Worm (Caenorhabditis elegans) whole organism, L3 larva: ENCODE results near the gene nlp-14.

Source experiments
- R02D3.7 ChIP-seq: fragments of 150-350 bp; optimal IDR thresholded peaks from 2 replicates; lab custom pipeline; 2014; ENCODE audit warnings: missing biosample characterization, missing genetic modification characterization
- aly-2 ChIP-seq: fragments of 150-350 bp; optimal IDR thresholded peaks from 2 replicates; lab custom pipeline; 2014; ENCODE audit warnings: missing biosample characterization, missing genetic modification characterization
- ama-1 ChIP-seq: fragments of 150-350 bp; optimal IDR thresholded peaks from 2 replicates; lab custom pipeline; 2018
- ceh-28 ChIP-seq: fragments of 150-350 bp; optimal IDR thresholded peaks from 2 replicates; lab custom pipeline; 2014; ENCODE audit warnings: missing biosample characterization, missing genetic modification reagents, missing genetic modification characterization
- ceh-82 ChIP-seq: fragments of 150-350 bp; optimal IDR thresholded peaks from 2 replicates; lab custom pipeline; 2014; ENCODE audit warnings: missing biosample characterization, missing genetic modification characterization
- ceh-9 ChIP-seq: sonication (generic microtip); optimal IDR thresholded peaks from 2 replicates; lab custom pipeline; 2018; ENCODE audit warnings: missing biosample characterization, missing genetic modification characterization
- egl-5 ChIP-seq: fragments of 150-350 bp; optimal IDR thresholded peaks from 2 replicates; lab custom pipeline; 2017; ENCODE audit warnings: missing biosample characterization, missing genetic modification reagents, missing genetic modification characterization, inconsistent platforms
- elt-1 ChIP-seq: fragments of 150-350 bp; optimal IDR thresholded peaks from 2 replicates; lab custom pipeline; 2014; ENCODE audit warnings: missing biosample characterization, missing genetic modification characterization
- elt-2 ChIP-seq: sonication (generic microtip); optimal IDR thresholded peaks from 2 replicates; lab custom pipeline; 2016; ENCODE audit warnings: missing genetic modification reagents, mild to moderate bottlenecking, missing genetic modification characterization, missing compliant biosample characterization
- elt-3 ChIP-seq, 3 experiments: fragments of 150-350 bp in 1 of 3; sonication (generic microtip) in 2 of 3; optimal IDR thresholded peaks; 2 replicates in 2 of 3; 4 replicates in 1 of 3; lab custom pipeline; 2014 to 2017; ENCODE audit warnings: missing biosample characterization in 3 of 3, missing genetic modification characterization in 3 of 3
- eor-1 ChIP-seq, 2 experiments: fragments of 150-350 bp; optimal IDR thresholded peaks; 2 replicates each; lab custom pipeline; 2014 to 2018; ENCODE audit warnings: missing biosample characterization in 2 of 2, missing genetic modification characterization in 2 of 2
- fkh-10 ChIP-seq: sonication (generic microtip); optimal IDR thresholded peaks from 2 replicates; lab custom pipeline; 2017; ENCODE audit warnings: missing biosample characterization, missing genetic modification reagents, missing genetic modification characterization
- fkh-2 ChIP-seq: fragments of 150-350 bp; optimal IDR thresholded peaks from 2 replicates; lab custom pipeline; 2014; ENCODE audit warnings: missing biosample characterization, missing genetic modification reagents, missing genetic modification characterization
- hmg-11 ChIP-seq: sonication (generic microtip); optimal IDR thresholded peaks from 2 replicates; lab custom pipeline; 2016; ENCODE audit warnings: missing genetic modification characterization, missing compliant biosample characterization
- jun-1 ChIP-seq: fragments of 150-350 bp; optimal IDR thresholded peaks from 2 replicates; lab custom pipeline; 2014; ENCODE audit warnings: missing biosample characterization, missing genetic modification reagents, missing genetic modification characterization
- lsy-12 ChIP-seq: sonication (generic microtip); optimal IDR thresholded peaks from 2 replicates; lab custom pipeline; 2016; ENCODE audit warnings: mild to moderate bottlenecking, missing genetic modification characterization, missing compliant biosample characterization
- mdl-1 ChIP-seq: fragments of 150-350 bp; optimal IDR thresholded peaks from 2 replicates; lab custom pipeline; 2014; ENCODE audit warnings: missing biosample characterization, missing genetic modification characterization
- mml-1 ChIP-seq: fragments of 150-350 bp; sonication (generic microtip); optimal IDR thresholded peaks from 3 replicates; lab custom pipeline; 2014; ENCODE audit warnings: missing biosample characterization, missing genetic modification characterization
- nfya-1 ChIP-seq: sonication (generic microtip); optimal IDR thresholded peaks from 2 replicates; lab custom pipeline; 2017; ENCODE audit warnings: missing genetic modification characterization, mild to moderate bottlenecking, missing compliant biosample characterization, antibody characterized with exemption, moderate library complexity; ENCODE audit not compliant: insufficient read depth
- nhr-11 ChIP-seq: fragments of 150-350 bp; optimal IDR thresholded peaks from 2 replicates; lab custom pipeline; 2014; ENCODE audit warnings: missing biosample characterization, missing genetic modification characterization
- nhr-12 ChIP-seq: fragments of 150-350 bp; optimal IDR thresholded peaks from 2 replicates; lab custom pipeline; 2014; ENCODE audit warnings: missing biosample characterization, missing genetic modification characterization
- nhr-23 ChIP-seq: fragments of 150-350 bp; optimal IDR thresholded peaks from 2 replicates; lab custom pipeline; 2014; ENCODE audit warnings: missing biosample characterization, missing genetic modification reagents, missing genetic modification characterization
- nhr-25 ChIP-seq: sonication (generic microtip); optimal IDR thresholded peaks from 2 replicates; lab custom pipeline; 2017; ENCODE audit warnings: missing biosample characterization, missing genetic modification characterization
- nhr-28 ChIP-seq: fragments of 150-350 bp; optimal IDR thresholded peaks from 2 replicates; lab custom pipeline; 2014; ENCODE audit warnings: missing biosample characterization, missing genetic modification characterization
- nhr-43 ChIP-seq: sonication (generic microtip); optimal IDR thresholded peaks from 2 replicates; lab custom pipeline; 2016; ENCODE audit warnings: mild to moderate bottlenecking, missing genetic modification characterization, missing compliant biosample characterization; ENCODE audit not compliant: poor library complexity, severe bottlenecking
- nhr-67 ChIP-seq: fragments of 150-350 bp; optimal IDR thresholded peaks from 2 replicates; lab custom pipeline; 2014; ENCODE audit warnings: missing biosample characterization, missing genetic modification characterization
- nhr-77 ChIP-seq: fragments of 150-350 bp; optimal IDR thresholded peaks from 2 replicates; lab custom pipeline; 2014; ENCODE audit warnings: missing biosample characterization, missing genetic modification characterization
- pha-4 ChIP-seq: fragments of 150-350 bp; optimal IDR thresholded peaks from 2 replicates; lab custom pipeline; 2014; ENCODE audit warnings: missing biosample characterization, missing genetic modification reagents, missing genetic modification characterization
- pqm-1 ChIP-seq: fragments of 150-350 bp; optimal IDR thresholded peaks from 2 replicates; lab custom pipeline; 2017; ENCODE audit warnings: missing biosample characterization, missing genetic modification characterization, inconsistent platforms
- sea-2 ChIP-seq: fragments of 150-350 bp; sonication (generic microtip); optimal IDR thresholded peaks from 4 replicates; lab custom pipeline; 2014; ENCODE audit warnings: missing biosample characterization, missing genetic modification reagents, missing genetic modification characterization
- skn-1 ChIP-seq: fragments of 150-350 bp; optimal IDR thresholded peaks from 2 replicates; lab custom pipeline; 2014; ENCODE audit warnings: missing biosample characterization, missing genetic modification characterization
- snpc-4 ChIP-seq: fragments of 150-350 bp; optimal IDR thresholded peaks from 2 replicates; lab custom pipeline; 2014; ENCODE audit warnings: missing biosample characterization, missing genetic modification characterization
- unc-39 ChIP-seq: sonication (generic microtip); optimal IDR thresholded peaks from 4 replicates; lab custom pipeline; 2017; ENCODE audit warnings: missing biosample characterization, missing genetic modification characterization
- unc-62 ChIP-seq: fragments of 150-350 bp; sonication (generic microtip); optimal IDR thresholded peaks from 4 replicates; lab custom pipeline; 2014; ENCODE audit warnings: missing biosample characterization, missing genetic modification reagents, missing genetic modification characterization
- ztf-11 ChIP-seq: fragments of 150-350 bp; optimal IDR thresholded peaks from 2 replicates; lab custom pipeline; 2014; ENCODE audit warnings: missing biosample characterization, missing genetic modification characterization
- ztf-4 ChIP-seq: fragments of 150-350 bp; optimal IDR thresholded peaks from 2 replicates; lab custom pipeline; 2014; ENCODE audit warnings: missing biosample characterization, missing genetic modification characterization

The nlp-14 gene

ce11 chrX:8934988-8935387 is 15.8 kb upstream of the nlp-14 start:
- TF ChIP-seq nhr-25 (tag; lab: Kevin White, UChicago), result peak; percentile 15
- TF ChIP-seq elt-3 (tag; optimal IDR thresholded peaks at IDR 0.05; lab: Kevin White, UChicago), result no peak
- no peak for TF ChIP-seq elt-1 (tag; lab: Kevin White, UChicago)
- peak; percentile 1 for TF ChIP-seq ceh-28
- no peak for TF ChIP-seq nfya-1 (tag; lab: Kevin White, UChicago)
- no peak for TF ChIP-seq mdl-1

ce11 chrX:8934246-8934645 is 15.0 kb upstream of the nlp-14 start:
- TF ChIP-seq pqm-1 (tag; lab: Kevin White, UChicago) (peak; percentile 69), nhr-77 (no peak), ceh-28 (no peak), snpc-4 (tag; lab: Kevin White, UChicago) (no peak), skn-1 (no peak), elt-2 (tag; lab: Kevin White, UChicago) (peak; percentile 65)

DNA sequence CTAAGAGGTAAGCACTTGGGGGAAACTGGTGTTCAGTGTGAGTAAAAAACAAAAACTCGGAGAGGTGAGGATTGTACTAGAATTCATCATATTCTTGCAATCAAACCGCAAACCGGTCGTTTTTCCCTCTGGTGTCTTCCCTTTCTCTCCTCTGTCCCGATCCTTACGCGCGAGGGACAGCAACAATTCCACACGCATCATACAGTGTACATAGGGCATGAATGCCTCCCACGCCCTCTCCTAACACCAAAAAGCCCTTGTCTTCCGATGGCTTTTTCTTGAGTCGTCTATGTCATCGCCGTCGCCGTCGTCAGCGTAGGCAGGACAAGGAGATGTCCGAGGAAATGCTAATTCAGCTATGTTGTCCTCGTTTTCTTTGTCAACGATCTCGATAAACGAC is 14.3 kb upstream of the nlp-14 start:
- TF ChIP-seq ceh-28 (no peak), R02D3.7 (no peak), eor-1 (tag; optimal IDR thresholded peaks at IDR 0.05; lab: Kevin White, UChicago) (no peak), fkh-10 (GFP tag; lab: Kevin White, UChicago) (no peak), ceh-9 (no peak), skn-1 (no peak), ztf-4 (tag; lab: Kevin White, UChicago) (no peak), elt-3 (tag; optimal IDR thresholded peaks at IDR 0.05; lab: Kevin White, UChicago) (no peak), lsy-12 (tag; lab: Kevin White, UChicago) (no peak), nhr-25 (tag; lab: Kevin White, UChicago) (no peak), ceh-82 (tag; lab: Kevin White, UChicago) (no peak), unc-62 (GFP tag; lab: Kevin White, UChicago) (no peak), nhr-43 (no peak)

DNA sequence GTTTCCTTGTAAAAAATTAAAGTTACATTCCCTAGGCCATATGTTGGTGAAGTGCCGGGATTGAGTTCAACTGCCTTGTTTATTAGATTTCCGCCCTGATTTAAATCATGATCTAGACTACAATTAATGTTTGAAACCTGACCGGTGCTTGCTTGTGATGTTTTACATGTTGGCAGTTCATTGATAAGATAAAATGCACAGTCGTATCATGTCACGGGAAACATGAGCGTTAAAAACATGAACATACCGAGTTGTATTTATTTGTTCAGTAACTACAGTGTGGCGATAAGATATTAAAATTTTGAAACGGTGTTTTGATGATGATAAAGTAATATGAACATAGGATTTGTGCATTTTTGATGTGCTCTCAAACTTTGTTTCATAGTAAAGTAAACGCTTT is 13.2 kb upstream of the nlp-14 start:
- TF ChIP-seq nhr-25 (tag; lab: Kevin White, UChicago), result no peak
- peak; percentile 74 for TF ChIP-seq pha-4 (tag; lab: Kevin White, UChicago)
- no peak for TF ChIP-seq nhr-11
- peak; percentile 96 for TF ChIP-seq pqm-1 (tag; lab: Kevin White, UChicago)
- TF ChIP-seq lsy-12 (tag; lab: Kevin White, UChicago), result no peak
- TF ChIP-seq egl-5 (tag; lab: Kevin White, UChicago), result no peak
- peak; percentile 2 for TF ChIP-seq skn-1
- TF ChIP-seq mml-1 (tag; lab: Kevin White, UChicago), result no peak
- TF ChIP-seq nhr-12 (tag; lab: Kevin White, UChicago), result no peak
- TF ChIP-seq aly-2 (tag; lab: Kevin White, UChicago), result no peak
- no peak for TF ChIP-seq unc-39 (tag; lab: Kevin White, UChicago)
- TF ChIP-seq fkh-10 (GFP tag; lab: Kevin White, UChicago), result no peak
- TF ChIP-seq ama-1 (lab: Kevin White, UChicago), result no peak
- no peak for TF ChIP-seq eor-1 (tag; optimal IDR thresholded peaks at IDR 0.05; lab: Kevin White, UChicago)
- TF ChIP-seq jun-1 (tag; lab: Kevin White, UChicago), result peak; percentile 67
- TF ChIP-seq snpc-4 (tag; lab: Kevin White, UChicago), result no peak
- no peak for TF ChIP-seq nfya-1 (tag; lab: Kevin White, UChicago)
- peak; percentile 96 for TF ChIP-seq elt-2 (tag; lab: Kevin White, UChicago)
- no peak for TF ChIP-seq R02D3.7
- TF ChIP-seq, all 47 proteins: peak for 5

- TF ChIP-seq nhr-12 (tag; lab: Kevin White, UChicago) (no peak), pha-4 (tag; lab: Kevin White, UChicago) (peak; percentile 54)
These were observed 12.4 kb upstream of the nlp-14 start for ce11 chrX:8931647-8932046.

ce11 chrX:8930879-8931278 is 11.7 kb upstream of the nlp-14 start, which contains the start of gene acs-22:
acs-22 (plus strand) TSS chrX:8931179.
- no peak for TF ChIP-seq elt-3 (tag; optimal IDR thresholded peaks at IDR 0.05; lab: Kevin White, UChicago)
- TF ChIP-seq pha-4 (tag; lab: Kevin White, UChicago), result peak; percentile 24

DNA sequence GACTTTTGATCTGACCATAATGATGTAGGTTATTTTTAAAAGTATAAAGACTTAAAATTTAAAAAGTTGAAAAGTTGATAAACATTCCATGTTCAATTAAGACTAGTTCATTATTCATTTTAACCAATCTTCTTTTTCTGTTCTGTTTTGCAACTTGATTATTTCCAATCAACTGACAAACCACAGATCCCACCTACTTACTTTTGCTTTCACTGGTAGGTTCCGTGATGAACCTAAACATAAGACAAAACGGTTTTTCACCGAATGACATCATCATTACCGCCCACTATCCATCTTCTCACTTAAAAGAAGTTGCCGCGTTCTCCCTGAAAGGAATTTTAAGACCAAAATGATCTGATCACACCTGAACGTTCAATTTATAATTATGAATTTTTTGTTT is 10.5 kb upstream of the nlp-14 start:
- no peak for TF ChIP-seq nhr-25 (tag; lab: Kevin White, UChicago)
- TF ChIP-seq hmg-11 (tag; lab: Kevin White, UChicago), result no peak
- no peak for TF ChIP-seq nhr-67 (tag; lab: Kevin White, UChicago)
- no peak for TF ChIP-seq sea-2 (GFP tag; lab: Kevin White, UChicago)
- TF ChIP-seq ztf-11 (tag; lab: Kevin White, UChicago), result no peak
- TF ChIP-seq mdl-1, result no peak
- TF ChIP-seq elt-3 (tag; optimal IDR thresholded peaks at IDR 0.05; lab: Kevin White, UChicago), result no peak
- TF ChIP-seq unc-62 (GFP tag; lab: Kevin White, UChicago), result no peak
- no peak for TF ChIP-seq fkh-2 (tag; lab: Kevin White, UChicago)
- TF ChIP-seq nhr-23 (tag; lab: Kevin White, UChicago), result no peak
- TF ChIP-seq nhr-28 (tag; lab: Kevin White, UChicago), result no peak
- no peak for TF ChIP-seq unc-39 (tag; lab: Kevin White, UChicago)
- no peak for TF ChIP-seq egl-5 (tag; lab: Kevin White, UChicago)
- TF ChIP-seq ztf-4 (tag; lab: Kevin White, UChicago), result no peak
